Fruit fly (Drosophila melanogaster): ENCODE measurements around the gene Glyat.

- no peak for TF ChIP-seq CG16779 (tag; optimal IDR thresholded peaks at IDR 0.05)
- no peak for TF ChIP-seq CG31627 (GFP tag; optimal IDR thresholded peaks at IDR 0.05)
- no peak for TF ChIP-seq CG6854 (GFP tag; optimal IDR thresholded peaks at IDR 0.05)
- no peak for TF ChIP-seq CG10669 (GFP tag; optimal IDR thresholded peaks at IDR 0.05)
- TF ChIP-seq Eip78C (GFP tag): no peak
These were observed 12.4 kb downstream of the Glyat start, which contains the start of gene CG7227 for dm6 chr2L:7998080-7998457.

All from whole organism, prepupa.